Worm (Caenorhabditis elegans): Measurements from ENCODE around the gene zig-6.

ce11 chrX:5174256-5174655, 14.6 kb downstream of the zig-6 start, which contains the start of gene zchc-1A:
- TF ChIP-seq nhr-25 (tag; optimal IDR thresholded peaks at IDR 0.05; ENCODE audit: borderline replicate concordance, insufficient read depth) (no peak), cey-2 (tag; optimal IDR thresholded peaks at IDR 0.05; ENCODE audit: borderline replicate concordance, insufficient read depth) (no peak), mes-2 (tag; optimal IDR thresholded peaks at IDR 0.05; ENCODE audit: poor library complexity, severe bottlenecking) (no peak), ZK546.5 (tag; optimal IDR thresholded peaks at IDR 0.05) (no peak), ceh-28 (tag; optimal IDR thresholded peaks at IDR 0.05) (no peak), ceh-62 (tag; optimal IDR thresholded peaks at IDR 0.05) (no peak)
